Worm (Caenorhabditis elegans): ENCODE measurements around the gene mrck-1.

- no peak for TF ChIP-seq ceh-16 (tag; optimal IDR thresholded peaks at IDR 0.05)
- no peak for TF ChIP-seq ceh-82 (tag; optimal IDR thresholded peaks at IDR 0.05)
- no peak for TF ChIP-seq R02D3.7 (tag; optimal IDR thresholded peaks at IDR 0.05)
- no peak for TF ChIP-seq nhr-25 (tag; optimal IDR thresholded peaks at IDR 0.05)
- TF ChIP-seq nhr-77 (tag; optimal IDR thresholded peaks at IDR 0.05): no peak
- no peak for TF ChIP-seq lsy-2 (tag; optimal IDR thresholded peaks at IDR 0.05)
- TF ChIP-seq snpc-4 (tag; optimal IDR thresholded peaks at IDR 0.05): no peak
- TF ChIP-seq ama-1 (optimal IDR thresholded peaks at IDR 0.05): no peak
- no peak for TF ChIP-seq lin-39 (tag; optimal IDR thresholded peaks at IDR 0.05)
- no peak for TF ChIP-seq nhr-10 (tag; optimal IDR thresholded peaks at IDR 0.05)
- TF ChIP-seq ztf-11 (tag; optimal IDR thresholded peaks at IDR 0.05): no peak
These were observed 13.0 kb upstream of the mrck-1 start for ce11 chrV:6280067-6280466.

Data from whole organism, L2 larva.